Fruit fly (Drosophila melanogaster): ENCODE measurements around the gene IFT57.

Gene IFT57

dm6 chr2L:3569892-3570291, 39.3 kb downstream of the IFT57 start (continued):
- TF ChIP-seq CG6854 (GFP tag; optimal IDR thresholded peaks at IDR 0.05) (no peak), Optix (GFP tag; IDR thresholded peaks at IDR 0.05) (no peak), Fer3 (tag; optimal IDR thresholded peaks at IDR 0.05) (no peak), jing (GFP tag; optimal IDR thresholded peaks at IDR 0.05) (no peak), CG4360 (GFP tag; IDR thresholded peaks at IDR 0.05) (no peak), Hmx (GFP tag; optimal IDR thresholded peaks at IDR 0.05) (no peak), CG12391 (tag; optimal IDR thresholded peaks at IDR 0.05) (peak; percentile 16), ci (GFP tag; IDR thresholded peaks at IDR 0.05) (no peak), tup (GFP tag; optimal IDR thresholded peaks at IDR 0.05) (no peak), Fer2 (tag; optimal IDR thresholded peaks at IDR 0.05) (no peak), ERR (GFP tag; optimal IDR thresholded peaks at IDR 0.05) (no peak), Camta (GFP tag; optimal IDR thresholded peaks at IDR 0.05) (no peak), CG18262 (tag; optimal IDR thresholded peaks at IDR 0.05) (peak; percentile 57), CG14710 (tag; optimal IDR thresholded peaks at IDR 0.05) (peak; percentile 18), Taf1 (GFP tag; IDR thresholded peaks at IDR 0.05) (no peak), Abd-B (GFP tag; optimal IDR thresholded peaks at IDR 0.05) (peak; percentile 39), chn (GFP tag; optimal IDR thresholded peaks at IDR 0.05) (no peak), CG12659 (GFP tag; optimal IDR thresholded peaks at IDR 0.05) (peak; percentile 7), rib (GFP tag; IDR thresholded peaks at IDR 0.05) (no peak), ash1 (GFP tag; optimal IDR thresholded peaks at IDR 0.05) (no peak), Jarid2 (GFP tag; optimal IDR thresholded peaks at IDR 0.05) (no peak), pros (GFP tag; optimal IDR thresholded peaks at IDR 0.05) (no peak), CG9727 (GFP tag; optimal IDR thresholded peaks at IDR 0.05) (no peak), CG33557 (GFP tag; optimal IDR thresholded peaks at IDR 0.05) (no peak), CrebB (tag; optimal IDR thresholded peaks at IDR 0.05) (no peak), CG11456 (GFP tag; IDR thresholded peaks at IDR 0.05) (no peak), CG2889 (GFP tag; IDR thresholded peaks at IDR 0.05) (no peak), row (GFP tag; IDR thresholded peaks at IDR 0.05) (peak; percentile 56), lola (GFP tag; optimal IDR thresholded peaks at IDR 0.05) (no peak), repo (GFP tag; optimal IDR thresholded peaks at IDR 0.05) (no peak), zfh2 (GFP tag; optimal IDR thresholded peaks at IDR 0.05) (no peak), CG10209 (GFP tag; optimal IDR thresholded peaks at IDR 0.05) (peak; percentile 10), sob (GFP tag; IDR thresholded peaks at IDR 0.05) (peak; percentile 61; the same call in 1 of the 2 replicates), gfzf (GFP tag; optimal IDR thresholded peaks at IDR 0.05) (no peak), psq (GFP tag; optimal IDR thresholded peaks at IDR 0.05) (no peak), Hr3 (GFP tag; optimal IDR thresholded peaks at IDR 0.05) (no peak), CG8089 (GFP tag; optimal IDR thresholded peaks at IDR 0.05) (no peak), Bteb2 (GFP tag; optimal IDR thresholded peaks at IDR 0.05) (no peak), tio (GFP tag; optimal IDR thresholded peaks at IDR 0.05) (peak; percentile 9), tna (GFP tag; IDR thresholded peaks at IDR 0.05; ENCODE audit: partially characterized antibody) (no peak), kah (GFP tag; optimal IDR thresholded peaks at IDR 0.05) (no peak), BEAF-32 (GFP tag; optimal IDR thresholded peaks at IDR 0.05) (no peak), kay (GFP tag; optimal IDR thresholded peaks at IDR 0.05) (no peak), NC2β (GFP tag; optimal IDR thresholded peaks at IDR 0.05) (no peak), CG13287 (GFP tag; IDR thresholded peaks at IDR 0.05; ENCODE audit: partially characterized antibody) (no peak), Vsx1 (GFP tag; optimal IDR thresholded peaks at IDR 0.05) (peak; percentile 31), inv (GFP tag; IDR thresholded peaks at IDR 0.05; ENCODE audit: partially characterized antibody) (no peak), seq (GFP tag; IDR thresholded peaks at IDR 0.05) (no peak), CG17612 (GFP tag; IDR thresholded peaks at IDR 0.05) (no peak), z (GFP tag; IDR thresholded peaks at IDR 0.05) (no peak), CG4730 (GFP tag; IDR thresholded peaks at IDR 0.05) (no peak)
